Worm (Caenorhabditis elegans): ENCODE results near the gene R04B5.11.

- TF ChIP-seq him-1 (tag; optimal IDR thresholded peaks at IDR 0.05): no peak
- no peak for TF ChIP-seq W03F9.2 (tag; optimal IDR thresholded peaks at IDR 0.05)
- no peak for TF ChIP-seq dao-5 (tag; optimal IDR thresholded peaks at IDR 0.05)
These were observed 17.3 kb downstream of the R04B5.11 start, which contains the start of gene F57A8.6 for ce11 chrV:10073793-10074192.

Data from whole organism, L4/young adult.